Fruit fly (Drosophila melanogaster) whole organism, wandering third instar larva: ENCODE data around the gene CG17258.

Experiments
- Abd-B ChIP-seq: fragments of >200 bp; optimal IDR thresholded peaks from 2 replicates; lab custom pipeline; 2017; ENCODE audit warnings: missing biosample characterization, missing genetic modification characterization
- CG32264 ChIP-seq: fragments of 200-800 bp; sonication (Bioruptor generic); optimal IDR thresholded peaks from 2 replicates; lab custom pipeline; 2016; ENCODE audit warnings: missing biosample characterization, missing genetic modification characterization
- CG9705 ChIP-seq: fragments of 200-800 bp; sonication (Bioruptor generic); optimal IDR thresholded peaks from 2 replicates; lab custom pipeline; 2018; ENCODE audit warnings: missing biosample characterization, mild to moderate bottlenecking, missing genetic modification characterization
- CrebA ChIP-seq: fragments of 200-800 bp; sonication (Bioruptor generic); optimal IDR thresholded peaks from 2 replicates; lab custom pipeline; 2016; ENCODE audit warnings: missing biosample characterization, mild to moderate bottlenecking, missing genetic modification characterization, borderline replicate concordance
- Dfd ChIP-seq: fragments of >200 bp; optimal IDR thresholded peaks from 2 replicates; lab custom pipeline; 2017; ENCODE audit warnings: missing biosample characterization, missing genetic modification characterization
- Dif ChIP-seq: fragments of 200-275, 200-300 bp; sonication (Bioruptor generic); optimal IDR thresholded peaks from 2 replicates; lab custom pipeline; 2018; ENCODE audit warnings: missing biosample characterization, missing genetic modification characterization; ENCODE audit not compliant: partially characterized antibody
- GATAd ChIP-seq: sonication (Bioruptor generic); optimal IDR thresholded peaks from 2 replicates; lab custom pipeline; 2016; ENCODE audit warnings: missing biosample characterization, missing genetic modification characterization
- HLH106 ChIP-seq: fragments of 200-800 bp; optimal IDR thresholded peaks from 3 replicates; lab custom pipeline; 2019; ENCODE audit warnings: missing biosample characterization, mild to moderate bottlenecking, missing genetic modification characterization, moderate library complexity
- Hnf4 ChIP-seq: fragments of 200-800 bp; sonication (Bioruptor generic); optimal IDR thresholded peaks from 2 replicates; lab custom pipeline; 2016; ENCODE audit warnings: missing biosample characterization, mild to moderate bottlenecking, missing genetic modification characterization
- Hr78 ChIP-seq: fragments of >200 bp; optimal IDR thresholded peaks from 2 replicates; lab custom pipeline; 2017; ENCODE audit warnings: missing biosample characterization, missing genetic modification characterization
- Jra ChIP-seq: sonication (Bioruptor generic); optimal IDR thresholded peaks from 2 replicates; lab custom pipeline; 2016; ENCODE audit warnings: missing biosample characterization, missing genetic modification characterization
- Mio ChIP-seq: sonication (Bioruptor generic); optimal IDR thresholded peaks from 2 replicates; lab custom pipeline; 2016; ENCODE audit warnings: missing biosample characterization, missing genetic modification characterization
- Myc ChIP-seq: fragments of >200 bp; optimal IDR thresholded peaks from 2 replicates; lab custom pipeline; 2017
- N ChIP-seq: fragments of >200 bp; optimal IDR thresholded peaks from 2 replicates; lab custom pipeline; 2018; ENCODE audit warnings: missing biosample characterization, missing external identifiers, missing genetic modification characterization
- OdsH ChIP-seq: fragments of 200-800 bp; sonication (Bioruptor generic); optimal IDR thresholded peaks from 2 replicates; lab custom pipeline; 2016; ENCODE audit warnings: missing biosample characterization, mild to moderate bottlenecking, missing genetic modification characterization
- Sp1 ChIP-seq: fragments of 200-800 bp; sonication (Bioruptor generic); optimal IDR thresholded peaks from 3 replicates; lab custom pipeline; 2019; ENCODE audit warnings: missing biosample characterization, mild to moderate bottlenecking, missing genetic modification characterization, moderate library complexity
- Vsx2 ChIP-seq: fragments of 200-300, 225-300 bp; sonication (Bioruptor generic); optimal IDR thresholded peaks from 2 replicates; lab custom pipeline; 2018; ENCODE audit warnings: missing biosample characterization, missing genetic modification characterization; ENCODE audit not compliant: partially characterized antibody
- br ChIP-seq: fragments of 200-800 bp; sonication (Bioruptor generic); optimal IDR thresholded peaks from 2 replicates; lab custom pipeline; 2016; ENCODE audit warnings: missing biosample characterization, missing genetic modification characterization
- brk ChIP-seq: fragments of 200-800 bp; sonication (Bioruptor generic); optimal IDR thresholded peaks from 2 replicates; lab custom pipeline; 2016; ENCODE audit warnings: missing biosample characterization, mild to moderate bottlenecking, missing genetic modification characterization
- dl ChIP-seq, 2 experiments: fragments of 175-275, 200-275 bp in 1 of 2; fragments of 200-275 bp in 1 of 2; sonication (Bioruptor generic); optimal IDR thresholded peaks; lab custom pipeline; 2018; ENCODE audit warnings: mild to moderate bottlenecking in 2 of 2, missing biosample characterization in 2 of 2, missing genetic modification characterization in 2 of 2, moderate library complexity in 2 of 2; ENCODE audit not compliant: partially characterized antibody in 2 of 2, insufficient read depth in 1 of 2
- dmrt93B ChIP-seq: fragments of 200-800 bp; sonication (Bioruptor generic); optimal IDR thresholded peaks from 2 replicates; lab custom pipeline; 2018; ENCODE audit warnings: missing biosample characterization, mild to moderate bottlenecking, missing genetic modification characterization
- dsf ChIP-seq: sonication (Bioruptor generic); optimal IDR thresholded peaks from 2 replicates; lab custom pipeline; 2016; ENCODE audit warnings: missing biosample characterization, missing genetic modification characterization, borderline replicate concordance
- ey ChIP-seq: fragments of 200-800 bp; sonication (Bioruptor generic); optimal IDR thresholded peaks from 2 replicates; lab custom pipeline; 2016; ENCODE audit warnings: missing biosample characterization, missing genetic modification characterization
- foxo ChIP-seq, 2 experiments: fragments of 200-800 bp; sonication (Bioruptor generic); optimal IDR thresholded peaks; 2 replicates in 1 of 2; 3 replicates in 1 of 2; lab custom pipeline; 2016 to 2017; ENCODE audit warnings: missing biosample characterization in 2 of 2, missing genetic modification characterization in 2 of 2
- fru ChIP-seq: fragments of 200-800 bp; sonication (Bioruptor generic); optimal IDR thresholded peaks from 3 replicates; lab custom pipeline; 2016; ENCODE audit warnings: missing biosample characterization, mild to moderate bottlenecking, missing genetic modification characterization
- h ChIP-seq: fragments of 200-800 bp; sonication (Bioruptor generic); optimal IDR thresholded peaks from 3 replicates; lab custom pipeline; 2016; ENCODE audit warnings: missing biosample characterization, mild to moderate bottlenecking, missing genetic modification characterization
- jim ChIP-seq: fragments of 175-275, 200-325 bp; sonication (Bioruptor generic); optimal IDR thresholded peaks from 2 replicates; lab custom pipeline; 2016; ENCODE audit warnings: missing biosample characterization, mild to moderate bottlenecking, missing genetic modification characterization
- lola ChIP-seq: fragments of >200 bp; optimal IDR thresholded peaks from 2 replicates; lab custom pipeline; 2017; ENCODE audit warnings: missing biosample characterization, missing genetic modification characterization
- pan ChIP-seq: fragments of >200 bp; optimal IDR thresholded peaks from 2 replicates; lab custom pipeline; 2017
- psq ChIP-seq: fragments of 200-800 bp; sonication (Bioruptor generic); optimal IDR thresholded peaks from 3 replicates; lab custom pipeline; 2017; ENCODE audit warnings: missing biosample characterization, mild to moderate bottlenecking, missing genetic modification characterization, moderate library complexity
- rgr ChIP-seq: fragments of 200-800 bp; sonication (Bioruptor generic); optimal IDR thresholded peaks from 3 replicates; lab custom pipeline; 2016; ENCODE audit warnings: missing biosample characterization, mild to moderate bottlenecking, missing genetic modification characterization
- sv ChIP-seq: fragments of 200-800 bp; sonication (Bioruptor generic); optimal IDR thresholded peaks from 3 replicates; lab custom pipeline; 2016; ENCODE audit warnings: missing biosample characterization, missing genetic modification characterization
- tai ChIP-seq: sonication (Bioruptor generic); optimal IDR thresholded peaks from 2 replicates; lab custom pipeline; 2016; ENCODE audit warnings: missing biosample characterization, missing genetic modification characterization
- usp ChIP-seq: fragments of >200 bp; optimal IDR thresholded peaks from 2 replicates; lab custom pipeline; 2017; ENCODE audit warnings: missing biosample characterization, missing genetic modification characterization
- woc ChIP-seq: sonication (Bioruptor generic); optimal IDR thresholded peaks from 2 replicates; lab custom pipeline; 2016; ENCODE audit warnings: missing biosample characterization, mild to moderate bottlenecking, missing genetic modification characterization

Gene CG17258

DNA sequence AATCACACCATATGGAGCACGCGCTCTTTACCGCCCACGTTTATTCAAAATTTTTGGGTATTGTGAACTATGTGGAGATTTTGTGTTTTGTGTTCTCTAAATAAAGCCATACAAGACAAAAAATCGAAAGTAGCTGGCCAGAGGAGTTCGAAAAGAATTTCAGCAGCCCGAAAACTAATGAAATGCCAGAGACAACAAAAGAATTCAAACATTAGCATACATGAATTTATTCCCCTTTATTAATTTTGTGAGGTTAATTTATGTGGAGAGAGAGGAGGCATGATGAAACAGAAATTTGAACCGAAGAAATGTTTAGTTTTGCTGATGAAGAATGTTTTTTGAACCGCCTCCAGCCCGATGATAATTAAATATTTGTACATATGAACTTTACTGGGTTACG is 29.0 kb downstream of the CG17258 start:
- no peak for TF ChIP-seq foxo (GFP tag; optimal IDR thresholded peaks at IDR 0.05; lab: Kevin White, UChicago)
- no peak for TF ChIP-seq Myc (lab: Kevin White, UChicago)
- TF ChIP-seq Dif: no peak
- no peak for TF ChIP-seq Hr78 (GFP tag; lab: Kevin White, UChicago)
- TF ChIP-seq GATAd (GFP tag; lab: Kevin White, UChicago): no peak
- TF ChIP-seq rgr (GFP tag; lab: Kevin White, UChicago): no peak
- no peak for TF ChIP-seq CG32264
- TF ChIP-seq jim (GFP tag; lab: Kevin White, UChicago): no peak
- TF ChIP-seq Jra (GFP tag; lab: Kevin White, UChicago): no peak
- no peak for TF ChIP-seq fru (GFP tag; lab: Kevin White, UChicago)
- TF ChIP-seq lola: no peak
- no peak for TF ChIP-seq br (GFP tag; lab: Kevin White, UChicago)
- no peak for TF ChIP-seq tai (GFP tag; lab: Kevin White, UChicago)
- TF ChIP-seq ey (GFP tag; lab: Kevin White, UChicago): no peak
- no peak for TF ChIP-seq Vsx2
- TF ChIP-seq, all 38 proteins: peak for 0

DNA sequence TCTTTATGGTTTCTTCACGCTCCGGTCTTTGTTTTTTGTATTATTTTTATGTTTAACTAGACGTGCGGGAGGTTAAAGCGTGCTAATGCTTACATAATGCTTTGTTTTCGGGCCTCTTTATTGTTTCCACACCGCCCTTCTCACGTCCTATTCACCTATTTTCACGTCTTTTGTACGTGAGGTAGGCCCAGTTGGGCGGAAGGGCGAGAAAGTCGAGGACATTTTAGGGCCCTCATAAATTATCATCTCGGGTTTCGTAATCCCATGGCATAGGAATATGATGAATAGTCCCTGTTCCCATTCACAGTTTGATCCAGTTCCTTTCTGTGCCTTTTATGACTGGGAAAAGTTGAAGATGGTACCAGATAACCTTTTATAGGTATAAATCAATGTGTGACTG is 29.7 kb downstream of the CG17258 start:
- TF ChIP-seq GATAd (GFP tag; lab: Kevin White, UChicago) (no peak), Dfd (GFP tag; lab: Kevin White, UChicago) (no peak), N (no peak), dsf (GFP tag; lab: Kevin White, UChicago) (no peak), Hr78 (GFP tag; lab: Kevin White, UChicago) (no peak), tai (GFP tag; lab: Kevin White, UChicago) (no peak), pan (lab: Kevin White, UChicago) (no peak), CG9705 (GFP tag; lab: Kevin White, UChicago) (no peak), h (GFP tag; lab: Kevin White, UChicago) (no peak), CG32264 (no peak), ey (GFP tag; lab: Kevin White, UChicago) (no peak), Abd-B (GFP tag; lab: Kevin White, UChicago) (no peak), fru (GFP tag; lab: Kevin White, UChicago) (no peak)

DNA sequence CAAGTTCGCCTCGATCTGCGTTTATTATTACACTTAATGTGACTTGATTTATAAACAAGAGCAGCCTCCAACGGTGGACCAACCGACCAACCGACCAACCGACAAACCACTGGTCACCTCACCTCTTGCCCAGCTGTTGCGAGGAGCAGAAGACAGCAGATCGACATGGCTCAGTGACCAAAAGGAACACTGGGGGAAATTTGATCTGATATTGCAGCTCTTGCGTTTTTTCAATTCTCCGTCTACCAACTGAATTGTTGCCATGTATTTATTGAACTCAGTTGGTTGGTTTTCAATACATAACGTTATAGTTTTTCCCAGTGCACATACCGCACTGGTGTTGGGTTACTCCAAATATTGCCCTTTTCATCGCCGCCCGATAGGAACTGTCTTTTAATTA is 30.5 kb downstream of the CG17258 start:
- TF ChIP-seq Sp1 (GFP tag; lab: Kevin White, UChicago) (peak; percentile 36), ey (GFP tag; lab: Kevin White, UChicago) (peak; percentile 22), HLH106 (tag; lab: Kevin White, UChicago) (peak; percentile 47), tai (GFP tag; lab: Kevin White, UChicago) (no peak), woc (peak; percentile 10), jim (GFP tag; lab: Kevin White, UChicago) (no peak), foxo (GFP tag; optimal IDR thresholded peaks at IDR 0.05; lab: Kevin White, UChicago) (peak in 1 of 2 experiments; percentile 64), Vsx2 (no peak), dmrt93B (no peak), Dif (no peak), h (GFP tag; lab: Kevin White, UChicago) (peak; percentile 37), Mio (no peak), psq (GFP tag; lab: Kevin White, UChicago) (peak; percentile 31), Hnf4 (GFP tag; lab: Kevin White, UChicago) (peak; percentile 21), rgr (GFP tag; lab: Kevin White, UChicago) (peak; percentile 31), OdsH (GFP tag; lab: Kevin White, UChicago) (peak; percentile 2), br (GFP tag; lab: Kevin White, UChicago) (peak; percentile 63), fru (GFP tag; lab: Kevin White, UChicago) (peak; percentile 62), CrebA (GFP tag; lab: Kevin White, UChicago) (no peak)

DNA sequence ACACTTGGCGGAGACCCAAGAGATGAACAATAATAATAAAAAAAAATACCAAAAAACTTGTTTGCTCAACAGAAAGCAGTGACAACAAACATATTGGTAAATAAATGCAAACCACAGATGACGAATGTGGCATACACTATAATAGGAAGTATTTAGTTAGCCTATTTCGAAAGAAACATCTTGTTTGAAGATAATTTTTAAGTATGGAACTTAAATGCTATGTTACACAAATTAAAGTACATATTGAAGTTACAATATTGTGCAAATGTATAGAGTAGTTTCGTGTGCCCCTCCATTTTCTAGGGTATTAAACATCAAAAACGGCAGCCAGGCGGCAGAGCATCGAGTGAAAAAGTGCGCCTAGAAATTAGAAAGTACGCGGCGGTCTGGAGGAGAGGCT is 31.7 kb downstream of the CG17258 start:
- TF ChIP-seq Dif: no peak
- TF ChIP-seq OdsH (GFP tag; lab: Kevin White, UChicago): no peak
- no peak for TF ChIP-seq N
- TF ChIP-seq sv (GFP tag; lab: Kevin White, UChicago): no peak
- no peak for TF ChIP-seq ey (GFP tag; lab: Kevin White, UChicago)
- no peak for TF ChIP-seq tai (GFP tag; lab: Kevin White, UChicago)
- TF ChIP-seq jim (GFP tag; lab: Kevin White, UChicago): no peak
- no peak for TF ChIP-seq dsf (GFP tag; lab: Kevin White, UChicago)
- TF ChIP-seq usp (GFP tag; lab: Kevin White, UChicago): no peak
- no peak for TF ChIP-seq brk
- TF ChIP-seq br (GFP tag; lab: Kevin White, UChicago): no peak
- TF ChIP-seq Mio: no peak
- TF ChIP-seq Abd-B (GFP tag; lab: Kevin White, UChicago): no peak
- TF ChIP-seq Hnf4 (GFP tag; lab: Kevin White, UChicago): no peak
- no peak for TF ChIP-seq dl (GFP tag; optimal IDR thresholded peaks at IDR 0.05; lab: Kevin White, UChicago; ENCODE audit: insufficient read depth in 1 of 2, partially characterized antibody in 2 of 2)
- no peak for TF ChIP-seq dmrt93B
- TF ChIP-seq lola: no peak
